Fruit fly (Drosophila melanogaster): ENCODE measurements around the gene Pkc98E.

DNA sequence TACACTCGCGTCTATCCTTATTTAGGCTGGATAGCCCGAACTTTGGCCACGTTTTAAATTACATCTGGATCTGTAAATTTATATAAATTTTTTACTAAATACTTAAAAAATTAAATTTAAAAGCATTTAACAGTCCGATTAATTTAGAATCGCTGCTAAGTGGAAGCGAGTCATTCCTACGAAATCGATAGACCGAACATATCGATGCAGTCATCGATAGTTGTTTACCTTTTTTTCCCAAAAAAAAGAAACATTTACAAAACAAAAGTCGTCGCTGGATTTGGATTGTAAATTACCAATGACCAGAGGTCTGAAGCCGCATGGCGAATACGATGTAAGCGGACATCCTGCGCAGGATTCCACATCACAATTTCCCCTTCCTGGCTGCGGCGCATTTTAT, 16.8 kb downstream of the Pkc98E start, which contains the start of gene Sirt7:
- TF ChIP-seq OdsH (GFP tag; optimal IDR thresholded peaks at IDR 0.05) (no peak), CG3919 (GFP tag; optimal IDR thresholded peaks at IDR 0.05) (no peak), CG9139 (GFP tag; optimal IDR thresholded peaks at IDR 0.05) (peak; percentile 58), CG6276 (GFP tag; optimal IDR thresholded peaks at IDR 0.05) (no peak), eg (GFP tag; IDR thresholded peaks at IDR 0.05) (peak; percentile 91), CG10669 (GFP tag; optimal IDR thresholded peaks at IDR 0.05) (no peak), Gug (GFP tag; IDR thresholded peaks at IDR 0.05) (peak; percentile 49), cyc (GFP tag; optimal IDR thresholded peaks at IDR 0.05) (no peak), Sox15 (GFP tag; optimal IDR thresholded peaks at IDR 0.05) (no peak), Sox14 (GFP tag; optimal IDR thresholded peaks at IDR 0.05) (no peak), CG16779 (tag; optimal IDR thresholded peaks at IDR 0.05) (peak; percentile 74), achi (GFP tag; optimal IDR thresholded peaks at IDR 0.05) (no peak), spab (GFP tag; optimal IDR thresholded peaks at IDR 0.05) (peak; percentile 60), CG10631 (GFP tag; optimal IDR thresholded peaks at IDR 0.05) (no peak)
